Worm (Caenorhabditis elegans) whole organism, late embryonic: ENCODE results near the gene sdz-1.

Experiments used
- ceh-31 ChIP-seq: sonication (generic microtip); optimal IDR thresholded peaks from 2 replicates; lab custom pipeline; 2016; ENCODE audit warnings: missing genetic modification characterization, missing compliant biosample characterization
- ceh-9 ChIP-seq: sonication (generic microtip); optimal IDR thresholded peaks from 2 replicates; lab custom pipeline; 2016; ENCODE audit warnings: mild to moderate bottlenecking, missing genetic modification characterization, inconsistent platforms, missing compliant biosample characterization
- eyg-1 ChIP-seq: sonication (generic microtip); optimal IDR thresholded peaks from 2 replicates; lab custom pipeline; 2016; ENCODE audit warnings: missing genotype, missing genetic modification characterization, missing compliant biosample characterization
- mec-3 ChIP-seq: sonication (generic microtip); optimal IDR thresholded peaks from 2 replicates; lab custom pipeline; 2016; ENCODE audit warnings: borderline replicate concordance, missing genetic modification characterization, missing compliant biosample characterization
- nfya-1 ChIP-seq: sonication (generic microtip); optimal IDR thresholded peaks from 2 replicates; lab custom pipeline; 2017; ENCODE audit warnings: missing genetic modification characterization, mild to moderate bottlenecking, missing compliant biosample characterization, antibody characterized with exemption, moderate library complexity
- pqm-1 ChIP-seq: sonication (generic microtip); optimal IDR thresholded peaks from 2 replicates; lab custom pipeline; 2016; ENCODE audit warnings: missing genetic modification characterization, missing compliant biosample characterization
- sdc-2 ChIP-seq: sonication (generic microtip); optimal IDR thresholded peaks from 2 replicates; lab custom pipeline; 2016; ENCODE audit warnings: missing genotype, missing genetic modification characterization, missing compliant biosample characterization
- tbx-7 ChIP-seq: sonication (generic microtip); optimal IDR thresholded peaks from 2 replicates; lab custom pipeline; 2016; ENCODE audit warnings: missing genotype, missing genetic modification characterization, missing compliant biosample characterization
- unc-86 ChIP-seq: sonication (generic microtip); optimal IDR thresholded peaks from 2 replicates; lab custom pipeline; 2016; ENCODE audit warnings: missing genetic modification characterization, missing compliant biosample characterization

DNA sequence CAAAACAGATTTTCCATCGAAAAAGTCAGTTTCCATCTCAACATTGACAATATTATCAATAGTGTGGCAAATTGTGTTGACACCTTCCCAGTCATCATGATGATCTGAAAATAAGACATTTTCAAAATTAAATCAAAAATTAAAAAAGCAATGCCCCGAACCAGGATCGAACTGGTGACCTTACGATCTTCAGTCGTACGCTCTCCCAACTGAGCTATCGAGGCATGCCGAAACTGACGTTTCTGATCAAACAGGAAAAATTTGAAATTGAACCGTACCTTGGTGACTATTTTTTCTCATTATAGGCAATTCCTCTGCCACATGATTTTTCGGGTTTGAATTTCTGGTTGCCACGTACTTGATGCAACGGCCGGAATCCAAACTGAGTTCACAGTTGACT lies 46.7 kb downstream of the sdz-1 start:
- TF ChIP-seq tbx-7 (tag; lab: Kevin White, UChicago), result no peak
- TF ChIP-seq unc-86 (tag; lab: Kevin White, UChicago), result no peak
- no peak for TF ChIP-seq ceh-9
- TF ChIP-seq sdc-2 (tag; lab: Kevin White, UChicago), result no peak
- no peak for TF ChIP-seq ceh-31 (tag; lab: Kevin White, UChicago)
- TF ChIP-seq nfya-1, result no peak
- TF ChIP-seq mec-3, result no peak
- TF ChIP-seq eyg-1 (tag; lab: Kevin White, UChicago), result no peak
- TF ChIP-seq pqm-1 (tag; lab: Kevin White, UChicago), result no peak
